Fruit fly (Drosophila melanogaster) whole organism, embryonic: ENCODE data around the gene CG15814.

Experiments
- Asciz ChIP-seq: fragments of 200-800 bp; sonication (Bioruptor generic); optimal IDR thresholded peaks from 2 replicates; lab custom pipeline; 2017; ENCODE audit warnings: missing biosample characterization, mild to moderate bottlenecking, missing genetic modification characterization, missing genetic modification reagents
- CG1024 ChIP-seq: fragments of 200-800 bp; sonication (Bioruptor generic); IDR thresholded peaks from 2 replicates; pipeline ENCODE4 v1.3.6; 2022; ENCODE audit warnings: missing biosample characterization, missing genetic modification characterization
- CG10462 ChIP-seq: fragments of 200-800 bp; sonication (Bioruptor generic); optimal IDR thresholded peaks from 2 replicates; lab custom pipeline; 2016; ENCODE audit warnings: missing biosample characterization, missing genetic modification characterization
- CG11696 ChIP-seq: fragments of 200-800 bp; sonication (Bioruptor generic); IDR thresholded peaks from 2 replicates; pipeline ENCODE4 v1.3.6; 2022; ENCODE audit warnings: missing biosample characterization, missing genetic modification characterization
- CG12942 ChIP-seq: fragments of 200-800 bp; sonication (Bioruptor generic); optimal IDR thresholded peaks from 3 replicates; lab custom pipeline; 2016; ENCODE audit warnings: missing biosample characterization, missing genetic modification characterization
- CG14014 ChIP-seq: fragments of 200-800 bp; sonication (Bioruptor generic); IDR thresholded peaks from 2 replicates; pipeline ENCODE4 v1.3.6; 2022; ENCODE audit warnings: missing biosample characterization, missing genetic modification characterization
- CG17829 ChIP-seq: fragments of 200-800 bp; optimal IDR thresholded peaks from 2 replicates; lab custom pipeline; 2019; ENCODE audit warnings: missing biosample characterization, mild to moderate bottlenecking, missing genetic modification characterization, moderate library complexity
- CG2678 ChIP-seq: fragments of 200-800 bp; sonication (Bioruptor generic); optimal IDR thresholded peaks from 3 replicates; lab custom pipeline; 2019; ENCODE audit warnings: missing biosample characterization, mild to moderate bottlenecking, missing genetic modification characterization, moderate library complexity
- CG3281 ChIP-seq: fragments of 200-800 bp; sonication (Bioruptor generic); optimal IDR thresholded peaks from 3 replicates; lab custom pipeline; 2017; ENCODE audit warnings: missing biosample characterization, mild to moderate bottlenecking, missing genetic modification characterization
- CG33557 ChIP-seq: fragments of 200-800 bp; sonication (Bioruptor generic); optimal IDR thresholded peaks from 2 replicates; lab custom pipeline; 2019; ENCODE audit warnings: missing biosample characterization, mild to moderate bottlenecking, missing genetic modification characterization, moderate library complexity
- CG4424 ChIP-seq: fragments of 200-800 bp; sonication (Bioruptor generic); optimal IDR thresholded peaks from 3 replicates; lab custom pipeline; 2016; ENCODE audit warnings: missing biosample characterization, missing genetic modification characterization
- CG6654 ChIP-seq: fragments of 200-800 bp; sonication (Bioruptor generic); optimal IDR thresholded peaks from 2 replicates; lab custom pipeline; 2017; ENCODE audit warnings: missing biosample characterization, mild to moderate bottlenecking, missing genetic modification characterization
- CG6813 ChIP-seq: fragments of 200-800 bp; sonication (Bioruptor generic); optimal IDR thresholded peaks from 2 replicates; lab custom pipeline; 2017; ENCODE audit warnings: missing biosample characterization, missing genetic modification characterization, mild to moderate bottlenecking, moderate library complexity, missing genetic modification reagents
- CG7357 ChIP-seq: fragments of 200-800 bp; sonication (Bioruptor generic); IDR thresholded peaks from 3 replicates; pipeline ENCODE4 v1.3.6; 2022; ENCODE audit warnings: missing biosample characterization, missing genetic modification characterization
- CG7928 ChIP-seq: fragments of 200-800 bp; sonication (Bioruptor generic); optimal IDR thresholded peaks from 2 replicates; lab custom pipeline; 2017; ENCODE audit warnings: missing biosample characterization, mild to moderate bottlenecking, missing genetic modification characterization
- CG9609 ChIP-seq: fragments of 200-800 bp; sonication (Bioruptor generic); optimal IDR thresholded peaks from 3 replicates; lab custom pipeline; 2016; ENCODE audit warnings: missing biosample characterization, missing genetic modification characterization
- CG9932 ChIP-seq: fragments of 200-800 bp; sonication (Bioruptor generic); IDR thresholded peaks from 2 replicates; pipeline ENCODE4 v1.3.6; 2022; ENCODE audit warnings: missing biosample characterization, missing genetic modification characterization
- Chrac-16 ChIP-seq: fragments of 200-800 bp; sonication (Bioruptor generic); optimal IDR thresholded peaks from 3 replicates; lab custom pipeline; 2016; ENCODE audit warnings: missing biosample characterization, missing genetic modification characterization
- D ChIP-seq, 2 experiments: fragments of 200-800 bp in 1 of 2; fragments of >200 bp in 1 of 2; sonication (Bioruptor generic) in 1 of 2; optimal IDR thresholded peaks; 2 replicates in 1 of 2; 3 replicates in 1 of 2; lab custom pipeline; 2017; ENCODE audit warnings: mild to moderate bottlenecking in 1 of 2, missing biosample characterization in 1 of 2, missing genetic modification characterization in 1 of 2, missing genetic modification reagents in 1 of 2
- GATAe ChIP-seq: fragments of 200-800 bp; sonication (Bioruptor generic); conservative IDR thresholded peaks from 2 replicates; pipeline ENCODE4 v1.3.6; 2022; ENCODE audit warnings: missing biosample characterization, missing genetic modification characterization
- HmgD ChIP-seq: fragments of 200-800 bp; sonication (Bioruptor generic); optimal IDR thresholded peaks from 3 replicates; lab custom pipeline; 2016; ENCODE audit warnings: missing biosample characterization, missing genetic modification characterization
- Hr3 ChIP-seq: fragments of 200-800 bp; sonication (Bioruptor generic); optimal IDR thresholded peaks from 3 replicates; lab custom pipeline; 2016; ENCODE audit warnings: missing biosample characterization, missing genetic modification characterization
- Hr78 ChIP-seq, 2 experiments: fragments of 200-800 bp in 1 of 2; fragments of >200 bp in 1 of 2; sonication (Bioruptor generic) in 1 of 2; optimal IDR thresholded peaks; 2 replicates each; lab custom pipeline; 2017 to 2019; ENCODE audit warnings: missing biosample characterization in 2 of 2, missing genetic modification characterization in 2 of 2, mild to moderate bottlenecking in 1 of 2, moderate library complexity in 1 of 2
- Nf-YB ChIP-seq: fragments of 200-800 bp; sonication (Bioruptor generic); optimal IDR thresholded peaks from 3 replicates; lab custom pipeline; 2019; ENCODE audit warnings: missing biosample characterization, mild to moderate bottlenecking, missing genetic modification characterization, moderate library complexity
- Pdp1 ChIP-seq, 2 experiments: fragments of 200-800 bp; sonication (Bioruptor generic); optimal IDR thresholded peaks; 3 replicates each; lab custom pipeline; 2016; ENCODE audit warnings: missing biosample characterization in 2 of 2, missing genetic modification characterization in 2 of 2, mild to moderate bottlenecking in 1 of 2, moderate library complexity in 1 of 2
- Six4 ChIP-seq: fragments of 200-800 bp; sonication (Bioruptor generic); optimal IDR thresholded peaks from 2 replicates; lab custom pipeline; 2016; ENCODE audit warnings: missing biosample characterization, missing genetic modification characterization
- Sox102F ChIP-seq: fragments of 200-800 bp; sonication (Bioruptor generic); optimal IDR thresholded peaks from 2 replicates; lab custom pipeline; 2018; ENCODE audit warnings: missing biosample characterization, mild to moderate bottlenecking, missing genetic modification characterization, moderate library complexity
- Ssrp ChIP-seq: fragments of 200-800 bp; sonication (Bioruptor generic); optimal IDR thresholded peaks from 2 replicates; lab custom pipeline; 2018; ENCODE audit warnings: missing biosample characterization, mild to moderate bottlenecking, missing genetic modification characterization, moderate library complexity
- az2 ChIP-seq: fragments of 200-800 bp; sonication (Bioruptor generic); optimal IDR thresholded peaks from 3 replicates; lab custom pipeline; 2016; ENCODE audit warnings: missing biosample characterization, missing genetic modification characterization
- cas ChIP-seq: fragments of 200-800 bp; sonication (Bioruptor generic); IDR thresholded peaks from 2 replicates; pipeline ENCODE4 v1.3.6; 2022; ENCODE audit warnings: missing biosample characterization, missing genetic modification characterization
- cg ChIP-seq: fragments of 200-800 bp; sonication (Bioruptor generic); optimal IDR thresholded peaks from 3 replicates; lab custom pipeline; 2019; ENCODE audit warnings: missing biosample characterization, mild to moderate bottlenecking, missing genetic modification characterization, moderate library complexity
- dmrt11E ChIP-seq: fragments of 200-800 bp; sonication (Bioruptor generic); optimal IDR thresholded peaks from 3 replicates; lab custom pipeline; 2018; ENCODE audit warnings: missing biosample characterization, mild to moderate bottlenecking, missing genetic modification characterization, moderate library complexity
- dmrt99B ChIP-seq: fragments of 200-800 bp; sonication (Bioruptor generic); optimal IDR thresholded peaks from 2 replicates; lab custom pipeline; 2018; ENCODE audit warnings: missing biosample characterization, mild to moderate bottlenecking, missing genetic modification characterization, moderate library complexity
- en ChIP-seq: fragments of 200-800 bp; sonication (Bioruptor generic); optimal IDR thresholded peaks from 2 replicates; lab custom pipeline; 2016; ENCODE audit warnings: missing biosample characterization, missing genetic modification characterization
- fu2 ChIP-seq: fragments of 200-800 bp; sonication (Bioruptor generic); optimal IDR thresholded peaks from 2 replicates; lab custom pipeline; 2016; ENCODE audit warnings: missing biosample characterization, missing genetic modification characterization
- nau ChIP-seq: fragments of 200-800 bp; sonication (Bioruptor generic); optimal IDR thresholded peaks from 3 replicates; lab custom pipeline; 2017; ENCODE audit warnings: missing biosample characterization, mild to moderate bottlenecking, missing genetic modification characterization, missing genetic modification reagents
- nmo ChIP-seq: fragments of 200-800 bp; sonication (Bioruptor generic); optimal IDR thresholded peaks from 2 replicates; lab custom pipeline; 2018; ENCODE audit warnings: missing biosample characterization, mild to moderate bottlenecking, missing genetic modification characterization, moderate library complexity
- nom ChIP-seq: fragments of 200-800 bp; sonication (Bioruptor generic); optimal IDR thresholded peaks from 2 replicates; lab custom pipeline; 2017; ENCODE audit warnings: missing biosample characterization, missing genetic modification characterization, mild to moderate bottlenecking, moderate library complexity, missing genetic modification reagents
- oc ChIP-seq: fragments of 200-800 bp; sonication (Bioruptor generic); optimal IDR thresholded peaks from 2 replicates; lab custom pipeline; 2018; ENCODE audit warnings: missing biosample characterization, mild to moderate bottlenecking, missing genetic modification characterization, moderate library complexity
- sima ChIP-seq: fragments of 200-800 bp; sonication (Bioruptor generic); optimal IDR thresholded peaks from 2 replicates; lab custom pipeline; 2016; ENCODE audit warnings: missing biosample characterization, missing genetic modification characterization
- sug ChIP-seq: fragments of 200-800 bp; optimal IDR thresholded peaks from 2 replicates; lab custom pipeline; 2019; ENCODE audit warnings: missing biosample characterization, mild to moderate bottlenecking, missing genetic modification characterization, moderate library complexity
- tgo ChIP-seq: fragments of 200-800 bp; sonication (Bioruptor generic); IDR thresholded peaks from 3 replicates; pipeline ENCODE4 v1.3.6; 2022; ENCODE audit warnings: missing biosample characterization, missing genetic modification characterization
- tio ChIP-seq: fragments of 200-800 bp; sonication (Bioruptor generic); optimal IDR thresholded peaks from 2 replicates; lab custom pipeline; 2017; ENCODE audit warnings: missing biosample characterization, missing genetic modification characterization, inconsistent platforms
- tll ChIP-seq, 2 experiments: fragments of 200-800 bp in 1 of 2; fragments of >200 bp in 1 of 2; sonication (Bioruptor generic) in 1 of 2; optimal IDR thresholded peaks; 2 replicates each; lab custom pipeline; 2017 to 2019; ENCODE audit warnings: missing biosample characterization in 2 of 2, missing genetic modification characterization in 2 of 2, mild to moderate bottlenecking in 1 of 2, moderate library complexity in 1 of 2
- trh ChIP-seq: fragments of 200-800 bp; sonication (Bioruptor generic); optimal IDR thresholded peaks from 2 replicates; lab custom pipeline; 2016; ENCODE audit warnings: missing biosample characterization, missing genetic modification characterization
- ttk ChIP-seq: fragments of 200-800 bp; sonication (Bioruptor generic); IDR thresholded peaks from 2 replicates; pipeline ENCODE4 v2.1.2; 2022; ENCODE audit warnings: missing biosample characterization, missing genetic modification characterization
- zen ChIP-seq: fragments of 200-800 bp; sonication (Bioruptor generic); optimal IDR thresholded peaks from 3 replicates; lab custom pipeline; 2018; ENCODE audit warnings: missing biosample characterization, mild to moderate bottlenecking, missing genetic modification characterization, moderate library complexity

CG15814 gene

DNA sequence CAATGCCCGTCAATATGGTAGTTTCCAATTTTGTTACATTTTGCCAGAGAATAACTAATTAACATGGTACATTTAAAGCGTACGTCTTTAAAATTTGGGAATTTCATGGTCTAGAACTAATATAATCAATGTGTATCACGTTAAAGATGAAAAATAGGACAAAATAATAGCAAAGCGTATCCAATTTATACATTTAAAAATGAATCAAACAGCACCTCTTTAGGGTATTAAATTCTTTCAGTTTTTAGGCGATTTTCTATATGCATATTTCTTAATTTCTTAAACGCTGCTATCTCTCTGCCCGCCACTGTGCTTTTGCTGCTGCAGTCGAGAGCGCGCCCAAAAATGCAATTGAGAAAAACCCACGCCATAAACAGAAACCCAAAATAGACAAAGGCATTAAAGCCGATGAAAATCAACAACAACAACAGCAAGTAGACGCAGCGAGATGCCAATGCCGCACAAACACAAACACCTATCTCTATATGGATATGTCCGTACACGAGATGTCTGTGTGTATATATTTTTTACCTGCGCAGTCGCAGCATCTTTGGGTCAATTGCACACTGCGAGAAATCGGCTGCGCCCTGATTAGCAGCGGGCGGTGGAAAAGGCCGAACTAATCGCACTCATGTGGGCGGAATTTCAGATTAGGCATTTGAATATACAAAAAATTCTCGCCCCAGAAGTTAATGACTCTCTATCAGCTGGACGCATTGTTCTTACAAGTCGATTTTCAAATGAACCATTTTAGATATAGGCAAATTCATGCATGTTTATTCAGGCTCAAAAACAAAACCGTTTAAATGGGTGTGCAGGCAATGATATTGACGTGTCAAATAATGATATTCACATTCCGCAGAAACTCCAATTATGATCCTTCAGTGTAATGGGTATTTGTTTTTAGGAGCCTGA lies 20.8 kb downstream of the CG15814 start (continued):
- TF ChIP-seq CG2678 (tag; lab: Kevin White, UChicago) (peak; percentile 78), zen (tag; lab: Kevin White, UChicago) (peak; percentile 78), CG12942 (peak; percentile 24), az2 (GFP tag; lab: Kevin White, UChicago) (peak; percentile 54), Six4 (GFP tag; lab: Kevin White, UChicago) (peak; percentile 29), tgo (no peak), CG7928 (GFP tag; lab: Kevin White, UChicago) (no peak), D (optimal IDR thresholded peaks at IDR 0.05; lab: Kevin White, UChicago) (no peak), D (GFP tag; optimal IDR thresholded peaks at IDR 0.05; lab: Kevin White, UChicago) (peak; percentile 79), dmrt11E (tag; lab: Kevin White, UChicago) (peak; percentile 87), cg (GFP tag; lab: Kevin White, UChicago) (peak; percentile 78), CG1024 (GFP tag; lab: Robert Waterston, UW) (peak; percentile 34; the same call in 1 of the 2 replicates), tll (GFP tag; optimal IDR thresholded peaks at IDR 0.05; lab: Kevin White, UChicago) (peak in 1 of 2 experiments; percentile 89), trh (no peak), CG3281 (no peak), Nf-YB (GFP tag; lab: Kevin White, UChicago) (peak; percentile 55), CG9609 (GFP tag; lab: Kevin White, UChicago) (peak; percentile 8), Hr78 (GFP tag; optimal IDR thresholded peaks at IDR 0.05; lab: Kevin White, UChicago) (peak in 1 of 2 experiments; percentile 30), fu2 (GFP tag; lab: Kevin White, UChicago) (no peak), GATAe (GFP tag; lab: Robert Waterston, UW) (no peak), dmrt99B (peak; percentile 82), sima (GFP tag; lab: Kevin White, UChicago) (no peak), CG14014 (no peak), oc (tag; lab: Kevin White, UChicago) (peak; percentile 57), HmgD (GFP tag; lab: Kevin White, UChicago) (no peak), tio (GFP tag; lab: Kevin White, UChicago) (peak; percentile 44), en (GFP tag; lab: Kevin White, UChicago) (peak; percentile 40), Asciz (GFP tag; lab: Kevin White, UChicago) (peak; percentile 71), cas (GFP tag; lab: Robert Waterston, UW) (no peak), Ssrp (tag; lab: Kevin White, UChicago) (peak; percentile 67), CG7357 (GFP tag; lab: Robert Waterston, UW) (0 out of 3 replicates have a peak, but pooled peaks have one; percentile 31), Hr3 (GFP tag; lab: Kevin White, UChicago) (peak; percentile 35), CG4424 (GFP tag; lab: Kevin White, UChicago) (peak; percentile 65), CG10462 (peak; percentile 14), CG6654 (peak; percentile 44), Pdp1 (GFP tag; optimal IDR thresholded peaks at IDR 0.05; lab: Kevin White, UChicago) (peak; percentile 26 to 36), Chrac-16 (peak; percentile 19), CG11696 (peak; percentile 87), nom (GFP tag; lab: Kevin White, UChicago) (peak; percentile 36), nmo (GFP tag; lab: Kevin White, UChicago) (peak; percentile 87), CG9932 (GFP tag; lab: Robert Waterston, UW) (no peak), sug (tag; lab: Kevin White, UChicago) (no peak), nau (GFP tag; lab: Kevin White, UChicago) (peak; percentile 47), ttk (GFP tag; lab: Robert Waterston, UW) (0 out of 2 replicates have a peak, but pooled peaks have one; percentile 9), CG17829 (peak; percentile 84), CG33557 (GFP tag; lab: Kevin White, UChicago) (peak; percentile 79), CG6813 (GFP tag; lab: Kevin White, UChicago) (peak; percentile 39), Sox102F (GFP tag; lab: Kevin White, UChicago) (peak; percentile 68)
